Worm (Caenorhabditis elegans): Measurements from ENCODE around the gene Y38E10A.34.
"Not testable (repeated sequence)": the region's sequence is repeated elsewhere in the genome, so short reads cannot be mapped to it uniquely, and the experiment has no call there.

Gene Y38E10A.34

DNA sequence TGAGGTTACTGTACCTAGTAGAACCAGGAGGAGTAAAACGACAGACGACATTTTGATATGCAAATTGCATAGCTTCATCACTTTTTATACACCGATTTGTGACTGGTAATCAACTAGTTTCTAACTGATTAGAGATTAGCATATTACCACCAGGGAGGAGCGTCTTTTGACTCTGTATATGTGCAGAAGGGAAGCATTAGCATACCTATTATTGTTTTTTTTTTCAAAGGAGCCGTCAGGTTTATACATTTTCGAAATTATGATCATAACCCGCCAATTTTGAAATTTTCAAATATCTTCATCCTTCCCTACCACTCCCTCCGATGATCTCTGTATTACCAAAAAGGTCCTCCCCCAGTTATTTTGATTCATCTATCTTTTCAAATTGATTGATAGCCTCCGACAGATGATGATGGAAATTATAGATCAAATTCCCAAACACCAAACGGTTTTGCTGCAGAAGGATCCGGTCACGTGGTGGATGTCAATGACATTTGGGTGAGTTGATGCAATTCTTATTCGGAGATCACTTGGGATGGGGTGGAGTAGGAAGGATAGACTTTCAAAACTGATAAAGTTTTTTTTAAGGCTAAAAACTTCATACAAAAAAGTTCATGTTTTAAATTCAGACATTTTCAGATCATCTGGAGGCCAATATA, 9.0 kb upstream of the Y38E10A.34 start, which contains the start of gene nspe-8:
TSS of gene nspe-8 (minus strand) at position 51 of the 659 bp plus-strand sequence.
- TF ChIP-seq nhr-11 (tag; optimal IDR thresholded peaks at IDR 0.05) = no peak
- no peak for TF ChIP-seq nhr-237 (tag; optimal IDR thresholded peaks at IDR 0.05)
- TF ChIP-seq ceh-16 (tag; optimal IDR thresholded peaks at IDR 0.05) = no peak
- TF ChIP-seq ZK546.5 (tag; optimal IDR thresholded peaks at IDR 0.05) = no peak
- TF ChIP-seq nhr-76 (tag; optimal IDR thresholded peaks at IDR 0.05) = no peak
- no peak for TF ChIP-seq pqm-1 (tag; optimal IDR thresholded peaks at IDR 0.05)
- no peak for TF ChIP-seq lin-39 (tag; optimal IDR thresholded peaks at IDR 0.05)
- peak; percentile 82 for TF ChIP-seq nhr-23 (tag; optimal IDR thresholded peaks at IDR 0.05)
- no peak for TF ChIP-seq mdl-1 (tag; optimal IDR thresholded peaks at IDR 0.05)
- peak; percentile 88 for TF ChIP-seq nhr-43 (tag; optimal IDR thresholded peaks at IDR 0.05; ENCODE audit: poor library complexity, severe bottlenecking)
- no peak for TF ChIP-seq fkh-2 (tag; optimal IDR thresholded peaks at IDR 0.05)
- peak; percentile 50 for TF ChIP-seq nhr-25 (tag; optimal IDR thresholded peaks at IDR 0.05)
- TF ChIP-seq jun-1 (tag; optimal IDR thresholded peaks at IDR 0.05) = no peak
- TF ChIP-seq unc-62 (GFP tag; optimal IDR thresholded peaks at IDR 0.05) = no peak
- no peak for TF ChIP-seq eor-1 (tag; optimal IDR thresholded peaks at IDR 0.05)
- TF ChIP-seq fkh-10 (GFP tag; optimal IDR thresholded peaks at IDR 0.05) = no peak

DNA sequence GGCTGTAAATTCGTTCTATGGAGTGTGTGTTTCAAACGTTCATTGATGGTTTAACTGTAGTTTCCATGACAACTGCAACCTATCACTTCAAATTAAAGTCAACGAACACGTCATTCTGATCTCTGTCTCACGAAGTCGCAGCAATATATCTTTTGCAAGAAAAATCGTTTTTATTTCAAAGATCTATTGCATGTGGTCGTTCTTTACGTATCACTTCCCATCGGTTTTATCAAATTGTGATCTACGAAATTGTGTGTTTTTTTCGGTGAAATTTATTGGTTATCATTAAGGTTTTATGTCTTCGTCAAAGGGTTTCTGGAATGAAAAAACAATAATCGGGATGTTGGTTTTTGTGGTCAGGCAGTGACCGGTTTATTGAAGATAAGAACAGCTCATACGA, 8.1 kb upstream of the Y38E10A.34 start:
- TF ChIP-seq nhr-23 (tag; optimal IDR thresholded peaks at IDR 0.05) (no peak), fos-1 (tag; optimal IDR thresholded peaks at IDR 0.05) (no peak), ztf-11 (tag; optimal IDR thresholded peaks at IDR 0.05) (no peak), sea-2 (GFP tag; optimal IDR thresholded peaks at IDR 0.05) (no peak), nhr-12 (tag; optimal IDR thresholded peaks at IDR 0.05) (no peak), ama-1 (optimal IDR thresholded peaks at IDR 0.05) (no peak), tbx-2 (tag; optimal IDR thresholded peaks at IDR 0.05) (no peak), ztf-4 (tag; optimal IDR thresholded peaks at IDR 0.05) (no peak), unc-39 (tag; optimal IDR thresholded peaks at IDR 0.05) (no peak), pha-4 (tag; optimal IDR thresholded peaks at IDR 0.05) (no peak), nhr-25 (tag; optimal IDR thresholded peaks at IDR 0.05) (no peak), aly-2 (tag; optimal IDR thresholded peaks at IDR 0.05) (no peak), snpc-4 (tag; optimal IDR thresholded peaks at IDR 0.05) (no peak), lin-39 (tag; optimal IDR thresholded peaks at IDR 0.05) (no peak), ceh-16 (tag; optimal IDR thresholded peaks at IDR 0.05) (no peak), lin-15B (tag; optimal IDR thresholded peaks at IDR 0.05) (no peak), ceh-9 (tag; optimal IDR thresholded peaks at IDR 0.05) (no peak)

DNA sequence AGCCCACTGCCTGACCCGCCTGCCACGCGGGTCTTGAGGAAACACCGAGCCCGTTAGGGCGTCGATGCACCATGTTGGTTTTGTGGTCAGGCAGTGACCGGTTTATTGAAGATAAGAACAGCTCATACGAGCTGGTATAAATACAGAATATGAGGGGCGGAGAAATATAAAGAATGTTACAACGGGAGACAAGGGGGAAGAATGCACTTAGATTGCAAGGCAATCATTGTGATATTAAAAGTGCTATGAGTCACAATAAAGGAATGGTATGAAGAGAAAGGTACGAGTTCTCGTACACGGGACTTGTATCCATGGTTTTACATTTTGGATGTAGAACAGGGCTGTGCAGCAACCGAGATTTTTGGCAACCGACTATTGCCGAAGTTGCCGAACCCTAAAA, 6.6 kb upstream of the Y38E10A.34 start, which contains the start of gene Y38E10A.14:
TSS of gene Y38E10A.14 (minus strand) at position 101 of the 400 bp plus-strand sequence.
- TF ChIP-seq unc-39, ceh-9, jun-1 (tag; optimal IDR thresholded peaks at IDR 0.05): not testable (repeated sequence)

DNA sequence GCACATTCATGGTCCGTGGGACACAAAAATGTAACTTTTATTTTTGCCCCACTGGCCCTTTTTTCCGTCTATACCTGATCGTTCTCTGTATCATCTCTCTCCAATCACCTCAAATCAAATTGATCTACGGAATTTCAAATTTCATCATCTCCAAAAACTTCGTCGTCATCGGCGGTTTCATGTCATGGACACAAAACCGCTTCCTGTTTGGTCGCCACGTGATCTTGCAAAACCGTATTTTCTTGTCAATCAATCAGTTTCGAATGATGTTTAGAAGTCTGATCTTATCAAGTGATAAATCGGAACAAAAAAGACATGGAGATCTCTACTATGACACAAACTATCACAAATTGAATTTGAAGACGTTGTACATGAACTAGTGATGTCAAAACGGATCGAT, 5.3 kb upstream of the Y38E10A.34 start:
- peak in 2 of 3 experiments; percentile 81 to 87 for TF ChIP-seq elt-3 (tag; optimal IDR thresholded peaks at IDR 0.05)
- TF ChIP-seq jun-1 (tag; optimal IDR thresholded peaks at IDR 0.05) = no peak
- TF ChIP-seq ZK546.5 (tag; optimal IDR thresholded peaks at IDR 0.05) = no peak
- no peak for TF ChIP-seq skn-1 (tag; optimal IDR thresholded peaks at IDR 0.05)
- TF ChIP-seq ama-1 (optimal IDR thresholded peaks at IDR 0.05) = no peak
- TF ChIP-seq pqm-1 (tag; optimal IDR thresholded peaks at IDR 0.05) = no peak
- no peak for TF ChIP-seq unc-39 (tag; optimal IDR thresholded peaks at IDR 0.05)
- TF ChIP-seq mdl-1 (tag; optimal IDR thresholded peaks at IDR 0.05) = peak; percentile 47
- TF ChIP-seq lin-39 (tag; optimal IDR thresholded peaks at IDR 0.05) = no peak
- peak; percentile 56 for TF ChIP-seq egl-27 (tag; optimal IDR thresholded peaks at IDR 0.05)
- no peak for TF ChIP-seq nhr-77 (tag; optimal IDR thresholded peaks at IDR 0.05)
- peak; percentile 98 for TF ChIP-seq nhr-43 (tag; optimal IDR thresholded peaks at IDR 0.05; ENCODE audit: poor library complexity, severe bottlenecking)
- TF ChIP-seq unc-62 (GFP tag; optimal IDR thresholded peaks at IDR 0.05) = peak; percentile 46
- TF ChIP-seq R02D3.7 (tag; optimal IDR thresholded peaks at IDR 0.05) = peak; percentile 19
- TF ChIP-seq nhr-23 (tag; optimal IDR thresholded peaks at IDR 0.05) = peak; percentile 98
- TF ChIP-seq nhr-25 (tag; optimal IDR thresholded peaks at IDR 0.05) = peak; percentile 86
